Worm (Caenorhabditis elegans) whole organism, L1 larva: Measurements from ENCODE around the gene clec-124.

ENCODE experiments used
- aly-2 ChIP-seq: fragments of 150-350 bp; optimal IDR thresholded peaks from 2 replicates; lab custom pipeline; 2014; ENCODE audit warnings: missing biosample characterization, missing genetic modification characterization
- fkh-10 ChIP-seq: sonication (generic microtip); optimal IDR thresholded peaks from 2 replicates; lab custom pipeline; 2017; ENCODE audit warnings: missing biosample characterization, missing genetic modification reagents, missing genetic modification characterization
- nhr-84 ChIP-seq: sonication (generic microtip); optimal IDR thresholded peaks from 2 replicates; lab custom pipeline; 2017; ENCODE audit warnings: missing biosample characterization, missing genetic modification characterization
- pqm-1 ChIP-seq: sonication (generic microtip); optimal IDR thresholded peaks from 3 replicates; lab custom pipeline; 2017; ENCODE audit warnings: missing biosample characterization, missing genetic modification characterization
- xbp-1 ChIP-seq: sonication (generic microtip); optimal IDR thresholded peaks from 2 replicates; lab custom pipeline; 2016; ENCODE audit warnings: missing genetic modification characterization, missing compliant biosample characterization
- ztf-4 ChIP-seq: fragments of 150-350 bp; optimal IDR thresholded peaks from 2 replicates; lab custom pipeline; 2014; ENCODE audit warnings: missing biosample characterization, missing genetic modification characterization

DNA sequence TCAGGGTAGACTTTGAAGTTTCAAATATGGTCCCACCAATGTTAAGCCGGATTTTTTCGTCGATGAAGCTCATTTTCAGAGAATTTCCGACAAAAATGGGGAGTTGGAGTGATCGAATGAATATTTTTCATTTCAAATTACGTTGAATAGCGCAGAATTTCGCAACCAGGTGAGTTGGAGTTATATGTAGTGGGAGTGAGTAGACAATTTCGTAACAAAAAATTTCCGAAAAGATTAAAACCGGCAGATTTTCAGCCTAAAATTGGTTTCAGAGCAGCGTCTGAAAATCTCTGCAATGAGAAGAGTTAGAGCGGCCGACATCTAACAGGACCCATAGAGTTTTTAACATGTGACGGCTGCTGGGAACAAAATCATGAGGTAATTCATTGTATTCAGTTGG lies 40.8 kb upstream of the clec-124 start, which contains the start of gene sdz-35:
- no peak for TF ChIP-seq xbp-1 (tag; lab: Kevin White, UChicago)
- no peak for TF ChIP-seq nhr-84 (tag; lab: Kevin White, UChicago)
- TF ChIP-seq pqm-1: no peak
- no peak for TF ChIP-seq aly-2 (tag; lab: Kevin White, UChicago)
- no peak for TF ChIP-seq ztf-4 (tag; lab: Kevin White, UChicago)
- no peak for TF ChIP-seq fkh-10 (GFP tag; lab: Kevin White, UChicago)
